Worm (Caenorhabditis elegans) whole organism, young adult: ENCODE results near the gene lron-14.

Source experiments
- B0035.1 ChIP-seq: sonication (generic microtip); optimal IDR thresholded peaks from 2 replicates; lab custom pipeline; 2016; ENCODE audit warnings: missing genetic modification characterization, mild to moderate bottlenecking, missing compliant biosample characterization, missing genotype, missing genetic modification reagents
- B0261.1 ChIP-seq: sonication (generic microtip); optimal IDR thresholded peaks from 2 replicates; lab custom pipeline; 2016; ENCODE audit warnings: mild to moderate bottlenecking, missing genetic modification characterization, moderate library complexity, missing compliant biosample characterization
- B0336.3 ChIP-seq: fragments of 200-800 bp; sonication (Bioruptor generic); IDR thresholded peaks from 2 replicates; pipeline ENCODE4 v1.3.6; 2022; ENCODE audit warnings: missing genetic modification characterization, missing compliant biosample characterization
- C06A6.2 ChIP-seq: fragments of 200-800 bp; sonication (Bioruptor generic); conservative IDR thresholded peaks from 2 replicates; pipeline ENCODE4 v1.3.6; 2022; ENCODE audit warnings: missing genetic modification characterization, missing compliant biosample characterization
- C17E4.6 ChIP-seq: fragments of 200-800 bp; sonication (Bioruptor generic); IDR thresholded peaks from 2 replicates; pipeline ENCODE4 v1.3.6; 2022; ENCODE audit warnings: missing genetic modification reagents, missing genetic modification characterization, missing compliant biosample characterization
- D2030.7 ChIP-seq: fragments of 200-800 bp; sonication (Bioruptor generic); IDR thresholded peaks from 2 replicates; pipeline ENCODE4 v1.3.6; 2022; ENCODE audit warnings: missing genetic modification reagents, missing genetic modification characterization, missing compliant biosample characterization
- F39B2.1 ChIP-seq: fragments of 200-800 bp; sonication (Bioruptor generic); IDR thresholded peaks from 2 replicates; pipeline ENCODE4 v1.3.6; 2022; ENCODE audit warnings: missing genetic modification reagents, missing genetic modification characterization, missing compliant biosample characterization
- F49E8.2 ChIP-seq: sonication (generic microtip); optimal IDR thresholded peaks from 3 replicates; lab custom pipeline; 2017; ENCODE audit warnings: missing genetic modification characterization, mild to moderate bottlenecking, missing compliant biosample characterization, antibody characterized with exemption, moderate library complexity; ENCODE audit not compliant: insufficient read depth
- F55B11.4 ChIP-seq: sonication (generic microtip); optimal IDR thresholded peaks from 2 replicates; lab custom pipeline; 2016; ENCODE audit warnings: missing compliant biosample characterization, missing genetic modification characterization, borderline replicate concordance; ENCODE audit not compliant: insufficient read depth
- F57C9.4 ChIP-seq: sonication (generic microtip); optimal IDR thresholded peaks from 2 replicates; lab custom pipeline; 2017; ENCODE audit warnings: mild to moderate bottlenecking, missing genetic modification characterization, missing compliant biosample characterization
- Y53G8AR.9 ChIP-seq: fragments of 200-800 bp; sonication (Bioruptor generic); conservative IDR thresholded peaks from 2 replicates; pipeline ENCODE4 v1.3.6; 2022; ENCODE audit warnings: missing genetic modification reagents, missing genetic modification characterization, missing compliant biosample characterization
- Y56A3A.18 ChIP-seq: fragments of 200-800 bp; sonication (Bioruptor generic); IDR thresholded peaks from 2 replicates; pipeline ENCODE4 v1.3.6; 2022; ENCODE audit warnings: missing genetic modification reagents, missing genetic modification characterization, missing compliant biosample characterization
- Y79H2A.3 ChIP-seq: fragments of 200-800 bp; sonication (Bioruptor generic); conservative IDR thresholded peaks from 2 replicates; pipeline ENCODE4 v1.3.6; 2022; ENCODE audit warnings: missing genetic modification reagents, missing genetic modification characterization, missing compliant biosample characterization
- ZK185.1 ChIP-seq: sonication (generic microtip); optimal IDR thresholded peaks from 2 replicates; lab custom pipeline; 2016; ENCODE audit warnings: mild to moderate bottlenecking, missing genetic modification characterization, missing compliant biosample characterization; ENCODE audit not compliant: poor library complexity, severe bottlenecking
- ama-1 ChIP-seq, 3 experiments: fragments of 150-350 bp in 1 of 3; sonication (generic microtip) in 2 of 3; optimal IDR thresholded peaks; 2 replicates each; lab custom pipeline; 2014 to 2018; ENCODE audit warnings: missing biosample characterization in 2 of 3, missing genetic modification characterization in 2 of 3, missing genetic modification reagents in 2 of 3
- ccch-3 ChIP-seq: fragments of 200-800 bp; sonication (Bioruptor generic); optimal IDR thresholded peaks from 2 replicates; lab custom pipeline; 2018; ENCODE audit warnings: mild to moderate bottlenecking, missing genetic modification characterization, missing compliant biosample characterization
- cebp-1 ChIP-seq, 2 experiments: fragments of 200-800 bp in 1 of 2; sonication (Bioruptor generic) in 1 of 2; sonication (generic microtip) in 1 of 2; IDR thresholded peaks in 1 of 2; optimal IDR thresholded peaks in 1 of 2; 2 replicates each; pipeline versions ENCODE4 v1.3.6 to Lab custom; 2017 to 2022; ENCODE audit warnings: missing compliant biosample characterization in 2 of 2, missing genetic modification characterization in 2 of 2, mild to moderate bottlenecking in 1 of 2, missing genetic modification reagents in 1 of 2, moderate library complexity in 1 of 2
- ceh-40 ChIP-seq: fragments of 200-800 bp; sonication (Bioruptor generic); IDR thresholded peaks from 2 replicates; pipeline ENCODE4 v1.3.6; 2022; ENCODE audit warnings: missing genetic modification characterization, missing compliant biosample characterization
- die-1 ChIP-seq: sonication (generic microtip); optimal IDR thresholded peaks from 2 replicates; lab custom pipeline; 2016; ENCODE audit warnings: missing genotype, mild to moderate bottlenecking, missing genetic modification characterization, missing compliant biosample characterization
- egl-18 ChIP-seq: fragments of 200-800 bp; sonication (Bioruptor generic); IDR thresholded peaks from 2 replicates; pipeline ENCODE4 v1.3.6; 2022; ENCODE audit warnings: missing genetic modification reagents, missing genetic modification characterization, missing compliant biosample characterization
- egl-44 ChIP-seq: fragments of 200-800 bp; sonication (Bioruptor generic); IDR thresholded peaks from 2 replicates; pipeline ENCODE4 v1.3.6; 2022; ENCODE audit warnings: missing genetic modification reagents, missing genetic modification characterization, missing compliant biosample characterization
- egrh-3 ChIP-seq: fragments of 200-800 bp; sonication (Bioruptor generic); IDR thresholded peaks from 2 replicates; pipeline ENCODE4 v1.3.6; 2022; ENCODE audit warnings: missing genetic modification reagents, missing genetic modification characterization, missing compliant biosample characterization
- fkh-3 ChIP-seq: sonication (generic microtip); optimal IDR thresholded peaks from 2 replicates; lab custom pipeline; 2016; ENCODE audit warnings: mild to moderate bottlenecking, missing genetic modification characterization, missing compliant biosample characterization
- gei-17 ChIP-seq: fragments of 200-800 bp; sonication (Bioruptor generic); optimal IDR thresholded peaks from 2 replicates; lab custom pipeline; 2018; ENCODE audit warnings: mild to moderate bottlenecking, missing genetic modification characterization, missing compliant biosample characterization
- lag-1 ChIP-seq: fragments of 200-800 bp; sonication (Bioruptor generic); IDR thresholded peaks from 2 replicates; pipeline ENCODE4 v1.3.6; 2022; ENCODE audit warnings: missing genetic modification reagents, missing genetic modification characterization, missing compliant biosample characterization
- let-607 ChIP-seq, 2 experiments: fragments of 200-800 bp in 1 of 2; sonication (Bioruptor generic) in 1 of 2; sonication (generic microtip) in 1 of 2; optimal IDR thresholded peaks; 2 replicates each; lab custom pipeline; 2016 to 2018; ENCODE audit warnings: mild to moderate bottlenecking in 2 of 2, missing compliant biosample characterization in 2 of 2, missing genetic modification characterization in 2 of 2, moderate library complexity in 2 of 2, missing genotype in 1 of 2
- lin-26 ChIP-seq: fragments of 200-800 bp; sonication (Bioruptor generic); IDR thresholded peaks from 2 replicates; pipeline ENCODE4 v1.3.6; 2022; ENCODE audit warnings: missing genetic modification reagents, missing genetic modification characterization, missing compliant biosample characterization
- lin-40 ChIP-seq: sonication (generic microtip); optimal IDR thresholded peaks from 2 replicates; lab custom pipeline; 2016; ENCODE audit warnings: missing genetic modification characterization, mild to moderate bottlenecking, missing compliant biosample characterization, missing genotype, missing genetic modification reagents
- lir-1 ChIP-seq: fragments of 200-800 bp; sonication (Bioruptor generic); conservative IDR thresholded peaks from 2 replicates; pipeline ENCODE4 v1.3.6; 2022; ENCODE audit warnings: missing genetic modification reagents, missing genetic modification characterization, missing compliant biosample characterization
- madf-10 ChIP-seq: sonication (generic microtip); optimal IDR thresholded peaks from 2 replicates; lab custom pipeline; 2016; ENCODE audit warnings: mild to moderate bottlenecking, missing genetic modification characterization, missing compliant biosample characterization
- madf-6 ChIP-seq: fragments of 200-800 bp; sonication (Bioruptor generic); IDR thresholded peaks from 2 replicates; pipeline ENCODE4 v1.3.6; 2022; ENCODE audit warnings: missing genetic modification reagents, missing genetic modification characterization, missing compliant biosample characterization
- madf-8 ChIP-seq: fragments of 200-800 bp; sonication (Bioruptor generic); conservative IDR thresholded peaks from 2 replicates; pipeline ENCODE4 v1.3.6; 2022; ENCODE audit warnings: missing genetic modification reagents, missing genetic modification characterization, missing compliant biosample characterization
- mcd-1 ChIP-seq: fragments of 200-800 bp; sonication (Bioruptor generic); IDR thresholded peaks from 2 replicates; pipeline ENCODE4 v1.3.6; 2022; ENCODE audit warnings: missing genetic modification reagents, missing genetic modification characterization, missing compliant biosample characterization
- nhr-179 ChIP-seq: sonication (generic microtip); optimal IDR thresholded peaks from 2 replicates; lab custom pipeline; 2016; ENCODE audit warnings: mild to moderate bottlenecking, missing genetic modification characterization, missing compliant biosample characterization
- nhr-80 ChIP-seq: sonication (generic microtip); optimal IDR thresholded peaks from 2 replicates; lab custom pipeline; 2016; ENCODE audit warnings: missing genetic modification characterization, missing compliant biosample characterization
- nhr-90 ChIP-seq: sonication (generic microtip); optimal IDR thresholded peaks from 2 replicates; lab custom pipeline; 2016; ENCODE audit warnings: missing genotype, mild to moderate bottlenecking, missing genetic modification characterization, missing compliant biosample characterization
- rec-8 ChIP-seq, 2 experiments: sonication (generic microtip); optimal IDR thresholded peaks; 2 replicates each; lab custom pipeline; 2016; ENCODE audit warnings: mild to moderate bottlenecking in 2 of 2, missing genetic modification characterization in 2 of 2, missing genetic modification reagents in 2 of 2, missing genotype in 2 of 2, missing biosample characterization in 1 of 2, missing compliant biosample characterization in 1 of 2, moderate library complexity in 1 of 2
- repo-1 ChIP-seq: sonication (generic microtip); optimal IDR thresholded peaks from 2 replicates; lab custom pipeline; 2017; ENCODE audit warnings: mild to moderate bottlenecking, missing genetic modification characterization, missing compliant biosample characterization
- rpc-1 ChIP-seq, 2 experiments: fragments of 150-350 bp in 1 of 2; sonication (generic microtip) in 1 of 2; optimal IDR thresholded peaks; 2 replicates each; lab custom pipeline; 2014 to 2018; ENCODE audit warnings: missing biosample characterization in 1 of 2, missing genetic modification characterization in 1 of 2, missing genetic modification reagents in 1 of 2, missing genotype in 1 of 2
- snpc-1.3 ChIP-seq: sonication (generic microtip); optimal IDR thresholded peaks from 2 replicates; lab custom pipeline; 2017; ENCODE audit warnings: missing genetic modification characterization, mild to moderate bottlenecking, missing compliant biosample characterization, antibody characterized with exemption, moderate library complexity, missing genotype, missing genetic modification reagents; ENCODE audit not compliant: insufficient read depth
- snpc-4 ChIP-seq, 5 experiments: fragments of 150-350 bp in 1 of 5; sonication (generic microtip) in 4 of 5; optimal IDR thresholded peaks; 2 replicates each; lab custom pipeline; 2014 to 2018; ENCODE audit warnings: missing genetic modification characterization in 5 of 5, missing biosample characterization in 3 of 5, antibody characterized with exemption in 2 of 5, mild to moderate bottlenecking in 2 of 5, missing compliant biosample characterization in 2 of 5, missing genotype in 2 of 5, moderate library complexity in 2 of 5, missing genetic modification reagents in 1 of 5
- somi-1 ChIP-seq: fragments of 200-800 bp; sonication (Bioruptor generic); optimal IDR thresholded peaks from 2 replicates; lab custom pipeline; 2018; ENCODE audit warnings: mild to moderate bottlenecking, missing genetic modification characterization, missing compliant biosample characterization
- sptf-2 ChIP-seq: fragments of 200-800 bp; sonication (Bioruptor generic); optimal IDR thresholded peaks from 2 replicates; lab custom pipeline; 2018; ENCODE audit warnings: mild to moderate bottlenecking, missing genetic modification characterization, missing compliant biosample characterization
- tlf-1 ChIP-seq: fragments of 200-800 bp; sonication (Bioruptor generic); optimal IDR thresholded peaks from 2 replicates; lab custom pipeline; 2018; ENCODE audit warnings: mild to moderate bottlenecking, missing genetic modification characterization, missing compliant biosample characterization
- xnd-1 ChIP-seq: sonication (generic microtip); optimal IDR thresholded peaks from 2 replicates; lab custom pipeline; 2016; ENCODE audit warnings: missing genotype, missing genetic modification reagents, missing genetic modification characterization, missing compliant biosample characterization

Gene lron-14

ce11 chrIV:9511221-9511638, 55.2 kb downstream of the lron-14 start (continued):
- no peak for TF ChIP-seq F57C9.4 (tag; lab: Kevin White, UChicago)
- TF ChIP-seq egrh-3: no peak
- TF ChIP-seq Y53G8AR.9: no peak
- TF ChIP-seq die-1: peak; percentile 30
- TF ChIP-seq fkh-3: peak; percentile 15
- no peak for TF ChIP-seq somi-1
- TF ChIP-seq rec-8 (tag; optimal IDR thresholded peaks at IDR 0.05; lab: Kevin White, UChicago): peak in 1 of 2 experiments; percentile 25
- peak; percentile 94 for TF ChIP-seq B0336.3 (GFP tag; lab: Robert Waterston, UW)
- TF ChIP-seq Y79H2A.3: no peak
- no peak for TF ChIP-seq egl-18 (GFP tag; lab: Robert Waterston, UW)
- no peak; the same call in 1 of the 2 replicates for TF ChIP-seq lin-26 (GFP tag; lab: Robert Waterston, UW)
- peak; percentile 74; the same call in 1 of the 2 replicates for TF ChIP-seq Y56A3A.18 (GFP tag; lab: Robert Waterston, UW)
- TF ChIP-seq nhr-179 (tag; lab: Kevin White, UChicago): no peak
- TF ChIP-seq sptf-2 (GFP tag; lab: Kevin White, UChicago): no peak
- TF ChIP-seq snpc-1.3 (tag; lab: Kevin White, UChicago): peak; percentile 49
- TF ChIP-seq madf-6: peak; percentile 71
- TF ChIP-seq lir-1 (GFP tag; lab: Robert Waterston, UW): no peak
- peak in 1 of 2 experiments; percentile 21 for TF ChIP-seq let-607 (tag; optimal IDR thresholded peaks at IDR 0.05; lab: Kevin White, UChicago)
- TF ChIP-seq F49E8.2 (tag; lab: Kevin White, UChicago): peak; percentile 56
- TF ChIP-seq C06A6.2 (GFP tag; lab: Robert Waterston, UW): no peak; the same call in 1 of the 2 replicates
- 0 out of 2 replicates have a peak, but pooled peaks have one; percentile 61 for TF ChIP-seq lag-1 (GFP tag; lab: Robert Waterston, UW)
- no peak for TF ChIP-seq B0035.1 (tag; lab: Kevin White, UChicago)
- TF ChIP-seq nhr-90: peak; percentile 32
- TF ChIP-seq repo-1 (tag; lab: Kevin White, UChicago): peak; percentile 76
- no peak for TF ChIP-seq egl-44 (GFP tag; lab: Robert Waterston, UW)
- TF ChIP-seq nhr-80 (tag; lab: Kevin White, UChicago): no peak
- TF ChIP-seq ccch-3 (GFP tag; lab: Kevin White, UChicago): no peak
- TF ChIP-seq ama-1 (optimal IDR thresholded peaks at IDR 0.05; lab: Kevin White, UChicago): peak; percentile 79
- TF ChIP-seq ama-1 (GFP tag; optimal IDR thresholded peaks at IDR 0.05; lab: Kevin White, UChicago): no peak
- TF ChIP-seq tlf-1 (GFP tag; lab: Kevin White, UChicago): peak; percentile 70
- TF ChIP-seq B0261.1 (tag; lab: Kevin White, UChicago): peak; percentile 17
- TF ChIP-seq ZK185.1: peak; percentile 54
- no peak for TF ChIP-seq cebp-1 (GFP tag; IDR thresholded peaks at IDR 0.05; lab: Robert Waterston, UW)
- peak; percentile 62 for TF ChIP-seq cebp-1 (tag; optimal IDR thresholded peaks at IDR 0.05; lab: Kevin White, UChicago)
- peak; percentile 57 for TF ChIP-seq xnd-1 (tag; lab: Kevin White, UChicago)
- no peak for TF ChIP-seq rpc-1 (optimal IDR thresholded peaks at IDR 0.05; lab: Kevin White, UChicago)
- no peak for TF ChIP-seq rpc-1 (tag; optimal IDR thresholded peaks at IDR 0.05; lab: Kevin White, UChicago)
- TF ChIP-seq snpc-4 (GFP tag; optimal IDR thresholded peaks at IDR 0.05; lab: Kevin White, UChicago): peak; percentile 96
- TF ChIP-seq snpc-4 (tag; optimal IDR thresholded peaks at IDR 0.05; lab: Kevin White, UChicago): peak; percentile 97 to 99 (median 98)
- TF ChIP-seq ceh-40 (GFP tag; lab: Robert Waterston, UW): no peak
- TF ChIP-seq F39B2.1: no peak
- peak; percentile 56 for TF ChIP-seq D2030.7
- peak; percentile 42 for TF ChIP-seq madf-10 (tag; lab: Kevin White, UChicago)
- TF ChIP-seq F55B11.4 (tag; lab: Kevin White, UChicago): no peak
- no peak for TF ChIP-seq madf-8 (GFP tag; lab: Robert Waterston, UW)
- TF ChIP-seq gei-17: peak; percentile 55
- TF ChIP-seq lin-40 (tag; lab: Kevin White, UChicago): peak; percentile 88
- TF ChIP-seq C17E4.6 (GFP tag; lab: Robert Waterston, UW): 0 out of 2 replicates have a peak, but pooled peaks have one; percentile 47
- TF ChIP-seq mcd-1 (GFP tag; lab: Robert Waterston, UW): peak; percentile 76
